Worm (Caenorhabditis elegans) whole organism, L4 larva: ENCODE results near the gene srab-25.

ENCODE experiments used
- F26F4.8 ChIP-seq: fragments of 200-800 bp; sonication (Bioruptor generic); conservative IDR thresholded peaks from 2 replicates; pipeline ENCODE4 v1.3.6; 2022; ENCODE audit warnings: missing genetic modification characterization, missing compliant biosample characterization
- Y105C5A.15 ChIP-seq: fragments of 200-800 bp; sonication (Bioruptor generic); IDR thresholded peaks from 2 replicates; pipeline ENCODE4 v1.3.6; 2022; ENCODE audit warnings: missing genetic modification characterization, missing compliant biosample characterization
- aha-1 ChIP-seq: fragments of 150-350 bp; peaks from one replicate; lab custom pipeline; 2014; ENCODE audit warnings: missing biosample characterization, missing genetic modification characterization
- aly-2 ChIP-seq: sonication (generic microtip); optimal IDR thresholded peaks from 2 replicates; lab custom pipeline; 2018; ENCODE audit warnings: missing biosample characterization, missing genetic modification characterization
- ama-1 ChIP-seq: fragments of 150-350 bp; optimal IDR thresholded peaks from 2 replicates; lab custom pipeline; 2014; ENCODE audit warnings: inconsistent platforms, mixed read lengths
- dmd-8 ChIP-seq: fragments of 200-800 bp; sonication (Bioruptor generic); IDR thresholded peaks from 2 replicates; pipeline ENCODE4 v1.3.6; 2022; ENCODE audit warnings: missing genetic modification characterization, missing compliant biosample characterization
- fkh-10 ChIP-seq: fragments of 150-350 bp; optimal IDR thresholded peaks from 2 replicates; lab custom pipeline; 2014; ENCODE audit warnings: missing biosample characterization, missing genetic modification reagents, missing genetic modification characterization
- mdl-1 ChIP-seq, 2 experiments: fragments of 150-350 bp in 1 of 2; sonication (generic microtip) in 1 of 2; optimal IDR thresholded peaks; 2 replicates each; lab custom pipeline; 2014 to 2017; ENCODE audit warnings: missing biosample characterization in 2 of 2, missing genetic modification characterization in 2 of 2
- mep-1 ChIP-seq: fragments of 150-350 bp; sonication (generic microtip); optimal IDR thresholded peaks from 3 replicates; lab custom pipeline; 2014; ENCODE audit warnings: missing biosample characterization, missing genetic modification characterization
- nhr-25 ChIP-seq: sonication (generic microtip); optimal IDR thresholded peaks from 2 replicates; lab custom pipeline; 2017; ENCODE audit warnings: missing genetic modification characterization, mild to moderate bottlenecking, missing compliant biosample characterization, antibody characterized with exemption, moderate library complexity, borderline replicate concordance; ENCODE audit not compliant: insufficient read depth
- nhr-77 ChIP-seq: fragments of 150-350 bp; optimal IDR thresholded peaks from 2 replicates; lab custom pipeline; 2014; ENCODE audit warnings: missing biosample characterization, missing genetic modification characterization
- rbr-2 ChIP-seq: sonication (generic microtip); optimal IDR thresholded peaks from 2 replicates; lab custom pipeline; 2016; ENCODE audit warnings: missing genotype, missing genetic modification characterization, missing compliant biosample characterization
- snpc-4 ChIP-seq: fragments of 150-350 bp; optimal IDR thresholded peaks from 2 replicates; lab custom pipeline; 2014; ENCODE audit warnings: missing biosample characterization, missing genetic modification characterization

DNA sequence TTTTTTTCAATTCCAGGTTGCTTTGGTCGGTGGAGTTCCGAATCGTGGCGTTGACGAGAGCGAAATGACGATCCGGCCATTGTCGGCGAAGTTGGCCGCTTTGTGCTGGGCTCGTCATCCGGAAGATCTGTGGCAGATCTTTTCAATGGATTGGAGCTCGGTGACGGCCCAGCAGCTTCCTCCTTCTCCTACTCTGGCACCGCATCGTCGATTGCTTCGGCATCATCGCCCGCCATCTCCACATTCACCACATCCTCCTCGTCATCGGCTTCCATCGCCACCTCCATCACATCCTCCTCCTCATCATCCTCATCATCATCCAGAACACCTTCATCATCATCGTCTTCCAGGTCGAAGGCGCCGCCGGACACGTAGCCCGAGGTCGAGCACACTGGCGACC is 42.6 kb downstream of the srab-25 start:
- no peak for TF ChIP-seq fkh-10 (GFP tag; lab: Kevin White, UChicago)
- TF ChIP-seq nhr-77: no peak
- TF ChIP-seq dmd-8: no peak
- no peak for TF ChIP-seq nhr-25 (tag; lab: Kevin White, UChicago)
- TF ChIP-seq ama-1 (lab: Kevin White, UChicago): no peak
- TF ChIP-seq F26F4.8 (GFP tag; lab: Robert Waterston, UW): no peak
- TF ChIP-seq mep-1 (tag; lab: Kevin White, UChicago): no peak
- no peak for TF ChIP-seq snpc-4
- TF ChIP-seq aha-1 (tag; lab: Kevin White, UChicago): no peak
- no peak for TF ChIP-seq mdl-1 (tag; optimal IDR thresholded peaks at IDR 0.05; lab: Kevin White, UChicago)
- TF ChIP-seq Y105C5A.15 (GFP tag; lab: Robert Waterston, UW): no peak
- no peak for TF ChIP-seq aly-2
- no peak for TF ChIP-seq rbr-2 (tag; lab: Kevin White, UChicago)
